Fruit fly (Drosophila melanogaster): ENCODE results near the gene sowah.

The sowah gene

dm6 chr3L:12606292-12606691, 34.0 kb upstream of the sowah start (continued):
- no peak for TF ChIP-seq Bteb2 (GFP tag; optimal IDR thresholded peaks at IDR 0.05)
- TF ChIP-seq CG2712 (tag; optimal IDR thresholded peaks at IDR 0.05): peak; percentile 41
- no peak for TF ChIP-seq Adf1 (GFP tag; IDR thresholded peaks at IDR 0.05)
- peak; percentile 44 for TF ChIP-seq CG8359 (GFP tag; optimal IDR thresholded peaks at IDR 0.05; ENCODE audit: borderline replicate concordance)
- TF ChIP-seq CG10321 (GFP tag; IDR thresholded peaks at IDR 0.05): no peak
- no peak for TF ChIP-seq CG16779 (GFP tag; IDR thresholded peaks at IDR 0.05)
- TF ChIP-seq crc (GFP tag; optimal IDR thresholded peaks at IDR 0.05): no peak
- 0 out of 3 replicates have a peak, but pooled peaks have one; percentile 35 for TF ChIP-seq dysf (GFP tag; IDR thresholded peaks at IDR 0.05)
- no peak for TF ChIP-seq hb (GFP tag; IDR thresholded peaks at IDR 0.05; ENCODE audit: partially characterized antibody)
- no peak for TF ChIP-seq yki (optimal IDR thresholded peaks at IDR 0.05)
- no peak for TF ChIP-seq CG3163 (GFP tag; optimal IDR thresholded peaks at IDR 0.05)
- TF ChIP-seq Kr (GFP tag; optimal IDR thresholded peaks at IDR 0.05): peak; percentile 84
- TF ChIP-seq fd96Cb (tag; optimal IDR thresholded peaks at IDR 0.05): no peak
- TF ChIP-seq CG34224 (GFP tag; IDR thresholded peaks at IDR 0.05; ENCODE audit: partially characterized antibody): no peak
- 0 out of 2 replicates have a peak, but pooled peaks have one; percentile 7 for TF ChIP-seq Nf-YA (GFP tag; IDR thresholded peaks at IDR 0.05)
- TF ChIP-seq CG11695 (GFP tag; IDR thresholded peaks at IDR 0.05): 0 out of 3 replicates have a peak, but pooled peaks have one; percentile 23

- TF ChIP-seq seq (GFP tag; IDR thresholded peaks at IDR 0.05) (no peak), grn (GFP tag; optimal IDR thresholded peaks at IDR 0.05) (peak; percentile 76), Stat92E (GFP tag; optimal IDR thresholded peaks at IDR 0.05) (peak in 1 of 3 experiments; percentile 26), ttk (GFP tag; IDR thresholded peaks at IDR 0.05) (no peak), CG4730 (GFP tag; IDR thresholded peaks at IDR 0.05) (no peak), abd-A (tag; optimal IDR thresholded peaks at IDR 0.05) (peak; percentile 41), CG2199 (GFP tag; IDR thresholded peaks at IDR 0.05) (peak; percentile 93; the same call in 2 of the 3 replicates), slbo (GFP tag; IDR thresholded peaks at IDR 0.05) (no peak), danr (GFP tag; IDR thresholded peaks at IDR 0.05) (no peak), run (tag; optimal IDR thresholded peaks at IDR 0.05) (no peak), dmrt11E (tag; optimal IDR thresholded peaks at IDR 0.05) (no peak), kni (GFP tag; optimal IDR thresholded peaks at IDR 0.05) (peak; percentile 49), Nf-YB (GFP tag; optimal IDR thresholded peaks at IDR 0.05) (peak; percentile 60), Rx (GFP tag; IDR thresholded peaks at IDR 0.05) (no peak), CG6854 (GFP tag; optimal IDR thresholded peaks at IDR 0.05) (no peak), ap (GFP tag; IDR thresholded peaks at IDR 0.05) (no peak)
These were observed 29.0 kb upstream of the sowah start for dm6 chr3L:12601190-12601863.

- TF ChIP-seq schlank (tag; optimal IDR thresholded peaks at IDR 0.05): no peak
- TF ChIP-seq Jarid2 (GFP tag; optimal IDR thresholded peaks at IDR 0.05): no peak
- TF ChIP-seq Opbp (GFP tag; IDR thresholded peaks at IDR 0.05; ENCODE audit: partially characterized antibody): no peak
- peak; percentile 89 for TF ChIP-seq Ets65A (GFP tag)
- TF ChIP-seq D19A (tag; optimal IDR thresholded peaks at IDR 0.05): no peak
- no peak for TF ChIP-seq Hmr (GFP tag; optimal IDR thresholded peaks at IDR 0.05)
These were observed 22.5 kb upstream of the sowah start for dm6 chr3L:12594852-12595251.
